Worm (Caenorhabditis elegans) whole organism, mixed stage, embryonic: ENCODE data around the gene T20F7.3.

Experiments used
- M03D4.4 ChIP-seq: sonication (generic microtip); optimal IDR thresholded peaks from 2 replicates; lab custom pipeline; 2017; ENCODE audit warnings: mild to moderate bottlenecking, missing genetic modification characterization, missing compliant biosample characterization
- bed-3 ChIP-seq: fragments of 200-800 bp; sonication (Bioruptor generic); optimal IDR thresholded peaks from 3 replicates; lab custom pipeline; 2018; ENCODE audit warnings: mild to moderate bottlenecking, missing genetic modification characterization, moderate library complexity, missing compliant biosample characterization
- blmp-1 ChIP-seq: fragments of 150-350 bp; optimal IDR thresholded peaks from 2 replicates; lab custom pipeline; 2014; ENCODE audit warnings: missing biosample characterization, missing genetic modification characterization
- ceh-39 ChIP-seq: fragments of 150-350 bp; optimal IDR thresholded peaks from 2 replicates; lab custom pipeline; 2014; ENCODE audit warnings: missing biosample characterization, missing genetic modification characterization
- ceh-43 ChIP-seq: fragments of 200-800 bp; sonication (Bioruptor generic); optimal IDR thresholded peaks from 2 replicates; lab custom pipeline; 2018; ENCODE audit warnings: mild to moderate bottlenecking, missing genetic modification characterization, moderate library complexity, missing compliant biosample characterization
- ceh-83 ChIP-seq: fragments of 200-800 bp; sonication (Bioruptor generic); optimal IDR thresholded peaks from 2 replicates; lab custom pipeline; 2018; ENCODE audit warnings: mild to moderate bottlenecking, missing genetic modification characterization, missing compliant biosample characterization
- ces-1 ChIP-seq: fragments of 150-350 bp; optimal IDR thresholded peaks from 2 replicates; lab custom pipeline; 2014; ENCODE audit warnings: missing biosample characterization, missing genetic modification reagents, missing genetic modification characterization
- cnd-1 ChIP-seq: fragments of 200-800 bp; sonication (Bioruptor generic); optimal IDR thresholded peaks from 2 replicates; lab custom pipeline; 2018; ENCODE audit warnings: mild to moderate bottlenecking, missing genetic modification characterization, missing compliant biosample characterization
- drap-1 ChIP-seq: fragments of 200-800 bp; sonication (Bioruptor generic); optimal IDR thresholded peaks from 3 replicates; lab custom pipeline; 2018; ENCODE audit warnings: mild to moderate bottlenecking, missing genetic modification characterization, missing compliant biosample characterization
- elt-1 ChIP-seq: sonication (generic microtip); optimal IDR thresholded peaks from 2 replicates; lab custom pipeline; 2017; ENCODE audit warnings: missing genetic modification characterization, mild to moderate bottlenecking, missing compliant biosample characterization, antibody characterized with exemption, moderate library complexity, borderline replicate concordance; ENCODE audit not compliant: insufficient read depth
- elt-3 ChIP-seq: fragments of 150-350 bp; optimal IDR thresholded peaks from 2 replicates; lab custom pipeline; 2014; ENCODE audit warnings: missing biosample characterization, missing genetic modification characterization
- flh-1 ChIP-seq: fragments of 200-800 bp; sonication (Bioruptor generic); optimal IDR thresholded peaks from 2 replicates; lab custom pipeline; 2018; ENCODE audit warnings: mild to moderate bottlenecking, missing genetic modification characterization, moderate library complexity, missing compliant biosample characterization
- ham-2 ChIP-seq: fragments of 200-800 bp; sonication (Bioruptor generic); optimal IDR thresholded peaks from 2 replicates; lab custom pipeline; 2018; ENCODE audit warnings: mild to moderate bottlenecking, missing genetic modification characterization, missing compliant biosample characterization
- hlh-1 ChIP-seq: fragments of 150-350 bp; optimal IDR thresholded peaks from 2 replicates; lab custom pipeline; 2014; ENCODE audit warnings: missing biosample characterization, missing genetic modification reagents, missing genetic modification characterization
- lin-13 ChIP-seq: fragments of 150-350 bp; optimal IDR thresholded peaks from 2 replicates; lab custom pipeline; 2014; ENCODE audit warnings: missing biosample characterization, missing genetic modification characterization
- lin-32 ChIP-seq: fragments of 200-800 bp; sonication (Bioruptor generic); optimal IDR thresholded peaks from 2 replicates; lab custom pipeline; 2018; ENCODE audit warnings: mild to moderate bottlenecking, missing genetic modification characterization, missing compliant biosample characterization
- lsy-2 ChIP-seq: fragments of 150-350 bp; optimal IDR thresholded peaks from 2 replicates; lab custom pipeline; 2014; ENCODE audit warnings: missing biosample characterization, missing genetic modification characterization
- mab-5 ChIP-seq: fragments of 150-350 bp; optimal IDR thresholded peaks from 2 replicates; lab custom pipeline; 2014; ENCODE audit warnings: missing biosample characterization, missing genetic modification characterization
- mep-1 ChIP-seq: fragments of 150-350 bp; optimal IDR thresholded peaks from 2 replicates; lab custom pipeline; 2017; ENCODE audit warnings: missing biosample characterization, missing genetic modification reagents, missing genetic modification characterization, inconsistent platforms
- mls-2 ChIP-seq: sonication (generic microtip); optimal IDR thresholded peaks from 2 replicates; lab custom pipeline; 2016; ENCODE audit warnings: mild to moderate bottlenecking, missing genetic modification characterization, moderate library complexity, missing compliant biosample characterization
- nhr-12 ChIP-seq: fragments of 150-350 bp; optimal IDR thresholded peaks from 2 replicates; lab custom pipeline; 2014; ENCODE audit warnings: missing biosample characterization, missing genetic modification characterization
- nhr-2 ChIP-seq: fragments of 150-350 bp; optimal IDR thresholded peaks from 2 replicates; lab custom pipeline; 2014; ENCODE audit warnings: missing biosample characterization, missing genetic modification characterization
- nhr-237 ChIP-seq: fragments of 150-350 bp; optimal IDR thresholded peaks from 2 replicates; lab custom pipeline; 2014; ENCODE audit warnings: missing biosample characterization, missing genetic modification characterization
- nhr-28 ChIP-seq: fragments of 150-350 bp; optimal IDR thresholded peaks from 2 replicates; lab custom pipeline; 2014; ENCODE audit warnings: missing biosample characterization, missing genetic modification characterization
- nhr-76 ChIP-seq: sonication (generic microtip); optimal IDR thresholded peaks from 2 replicates; lab custom pipeline; 2017; ENCODE audit warnings: missing biosample characterization, missing genetic modification characterization
- pha-4 ChIP-seq: fragments of 150-350 bp; optimal IDR thresholded peaks from 2 replicates; lab custom pipeline; 2018; ENCODE audit warnings: missing biosample characterization, missing genetic modification reagents, missing genetic modification characterization
- sem-2 ChIP-seq: fragments of 200-800 bp; sonication (Bioruptor generic); optimal IDR thresholded peaks from 2 replicates; lab custom pipeline; 2018; ENCODE audit warnings: mild to moderate bottlenecking, missing genetic modification characterization, missing compliant biosample characterization
- snpc-4 ChIP-seq: fragments of 150-350 bp; optimal IDR thresholded peaks from 2 replicates; lab custom pipeline; 2014; ENCODE audit warnings: missing biosample characterization, missing genetic modification characterization
- sptf-1 ChIP-seq: sonication (generic microtip); optimal IDR thresholded peaks from 2 replicates; lab custom pipeline; 2017; ENCODE audit warnings: mild to moderate bottlenecking, missing genetic modification characterization, moderate library complexity, missing compliant biosample characterization
- tbx-8 ChIP-seq: fragments of 200-800 bp; sonication (Bioruptor generic); optimal IDR thresholded peaks from 2 replicates; lab custom pipeline; 2018; ENCODE audit warnings: mild to moderate bottlenecking, missing genetic modification characterization, moderate library complexity, missing compliant biosample characterization
- unc-120 ChIP-seq: sonication (generic microtip); optimal IDR thresholded peaks from 2 replicates; lab custom pipeline; 2017; ENCODE audit warnings: missing genetic modification characterization, missing compliant biosample characterization; ENCODE audit not compliant: poor library complexity, severe bottlenecking
- unc-39 ChIP-seq: fragments of 150-350 bp; optimal IDR thresholded peaks from 2 replicates; lab custom pipeline; 2014; ENCODE audit warnings: missing biosample characterization, missing genetic modification characterization
- unc-62 ChIP-seq: fragments of 150-350 bp; optimal IDR thresholded peaks from 2 replicates; lab custom pipeline; 2014; ENCODE audit warnings: missing biosample characterization, missing genetic modification reagents, missing genetic modification characterization
- zip-8 ChIP-seq: fragments of 150-350 bp; optimal IDR thresholded peaks from 2 replicates; lab custom pipeline; 2014; ENCODE audit warnings: missing biosample characterization, missing genetic modification characterization
- ztf-11 ChIP-seq: fragments of 150-350 bp; optimal IDR thresholded peaks from 2 replicates; lab custom pipeline; 2014; ENCODE audit warnings: missing biosample characterization, missing genetic modification characterization

The T20F7.3 gene

DNA sequence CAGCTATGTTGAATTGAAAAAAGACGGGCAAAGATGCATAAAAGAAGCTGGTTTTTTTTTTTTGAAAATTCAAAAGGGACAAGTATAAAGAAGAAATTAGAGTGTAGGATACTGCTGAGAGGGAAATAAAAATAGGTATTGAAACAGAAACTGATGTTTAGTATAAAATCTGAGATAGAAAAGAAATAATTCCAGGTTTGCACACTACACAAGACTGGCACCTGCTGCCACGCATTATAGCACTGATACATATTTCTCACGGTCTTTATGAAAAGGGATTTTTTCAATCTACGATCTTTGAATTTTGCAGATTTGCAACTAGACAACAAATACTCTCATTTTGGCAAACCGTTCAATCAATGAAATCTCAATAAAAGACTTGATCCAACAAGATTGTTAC lies 3.1 kb downstream of the T20F7.3 start:
- no peak for TF ChIP-seq nhr-2 (tag; lab: Kevin White, UChicago)

- TF ChIP-seq unc-39 (tag; lab: Kevin White, UChicago) (no peak), ztf-11 (tag; lab: Kevin White, UChicago) (no peak), mls-2 (no peak), sem-2 (GFP tag; lab: Kevin White, UChicago) (no peak), sptf-1 (tag; lab: Kevin White, UChicago) (no peak), ceh-39 (tag; lab: Kevin White, UChicago) (no peak), blmp-1 (tag; lab: Kevin White, UChicago) (no peak)
These were observed 4.8 kb downstream of the T20F7.3 start for ce11 chrX:16865016-16865415.

ce11 chrX:16865675-16866074 lies 5.5 kb downstream of the T20F7.3 start:
- no peak for TF ChIP-seq flh-1 (GFP tag; lab: Kevin White, UChicago)
- no peak for TF ChIP-seq nhr-2 (tag; lab: Kevin White, UChicago)
- TF ChIP-seq mls-2: no peak
- TF ChIP-seq ceh-39 (tag; lab: Kevin White, UChicago): no peak
- no peak for TF ChIP-seq mep-1 (tag; lab: Kevin White, UChicago)
- no peak for TF ChIP-seq elt-1
- TF ChIP-seq unc-62: no peak
- no peak for TF ChIP-seq unc-39 (tag; lab: Kevin White, UChicago)
- TF ChIP-seq elt-3 (tag; lab: Kevin White, UChicago): no peak
- TF ChIP-seq pha-4: no peak
- no peak for TF ChIP-seq tbx-8
- no peak for TF ChIP-seq mab-5 (tag; lab: Kevin White, UChicago)

ce11 chrX:16868931-16869330 lies 8.7 kb downstream of the T20F7.3 start, which contains the start of gene aakg-2:
TSS of gene aakg-2 (minus strand) at chrX:16869031.
- TF ChIP-seq mep-1 (tag; lab: Kevin White, UChicago) (no peak), ham-2 (GFP tag; lab: Kevin White, UChicago) (no peak), elt-3 (tag; lab: Kevin White, UChicago) (no peak), ztf-11 (tag; lab: Kevin White, UChicago) (no peak), blmp-1 (tag; lab: Kevin White, UChicago) (no peak), lin-32 (no peak)

DNA sequence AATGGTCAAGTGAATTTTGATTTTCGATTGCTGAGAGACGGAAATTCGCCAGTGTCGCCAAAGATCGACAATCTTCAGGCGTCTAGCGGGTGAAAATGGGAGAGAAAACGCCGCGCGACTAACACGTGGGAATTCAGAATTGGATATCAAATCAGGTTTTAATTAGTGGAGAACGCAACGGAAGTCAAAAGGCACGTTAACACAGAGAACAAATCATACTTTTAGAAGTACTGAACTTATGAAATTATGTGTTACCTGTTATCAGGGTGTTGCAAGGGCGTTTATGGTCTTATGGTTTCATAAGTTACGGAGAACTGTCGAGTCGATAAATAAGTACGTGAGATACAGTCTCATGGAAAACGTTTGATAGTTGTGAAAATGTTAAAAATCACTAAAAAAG lies 11.2 kb downstream of the T20F7.3 start:
- TF ChIP-seq mls-2: no peak
- no peak for TF ChIP-seq drap-1 (GFP tag; lab: Kevin White, UChicago)
- no peak for TF ChIP-seq hlh-1
- no peak for TF ChIP-seq nhr-28 (tag; lab: Kevin White, UChicago)
- TF ChIP-seq ceh-83 (GFP tag; lab: Kevin White, UChicago): no peak
- TF ChIP-seq nhr-12 (tag; lab: Kevin White, UChicago): no peak
- TF ChIP-seq sem-2 (GFP tag; lab: Kevin White, UChicago): no peak
- no peak for TF ChIP-seq flh-1 (GFP tag; lab: Kevin White, UChicago)
- no peak for TF ChIP-seq snpc-4 (tag; lab: Kevin White, UChicago)
- TF ChIP-seq mab-5 (tag; lab: Kevin White, UChicago): no peak
- no peak for TF ChIP-seq ham-2 (GFP tag; lab: Kevin White, UChicago)
- no peak for TF ChIP-seq zip-8
- TF ChIP-seq nhr-2 (tag; lab: Kevin White, UChicago): no peak
- TF ChIP-seq sptf-1 (tag; lab: Kevin White, UChicago): no peak
- no peak for TF ChIP-seq nhr-237 (tag; lab: Kevin White, UChicago)
- no peak for TF ChIP-seq M03D4.4 (tag; lab: Kevin White, UChicago)
- no peak for TF ChIP-seq ztf-11 (tag; lab: Kevin White, UChicago)

- TF ChIP-seq ceh-43 (GFP tag; lab: Kevin White, UChicago) (no peak), pha-4 (peak; percentile 76), nhr-237 (tag; lab: Kevin White, UChicago) (no peak), cnd-1 (tag; lab: Kevin White, UChicago) (peak; percentile 12), nhr-2 (tag; lab: Kevin White, UChicago) (no peak), sem-2 (GFP tag; lab: Kevin White, UChicago) (no peak), lsy-2 (tag; lab: Kevin White, UChicago) (peak; percentile 16), sptf-1 (tag; lab: Kevin White, UChicago) (no peak), lin-32 (no peak), mls-2 (peak; percentile 67), elt-1 (no peak), bed-3 (GFP tag; lab: Kevin White, UChicago) (no peak), lin-13 (tag; lab: Kevin White, UChicago) (peak; percentile 54), mab-5 (tag; lab: Kevin White, UChicago) (no peak), nhr-76 (tag; lab: Kevin White, UChicago) (no peak), hlh-1 (peak; percentile 61), flh-1 (GFP tag; lab: Kevin White, UChicago) (no peak), nhr-28 (tag; lab: Kevin White, UChicago) (no peak), M03D4.4 (tag; lab: Kevin White, UChicago) (no peak), ces-1 (no peak), snpc-4 (tag; lab: Kevin White, UChicago) (no peak), ceh-83 (GFP tag; lab: Kevin White, UChicago) (no peak), ceh-39 (tag; lab: Kevin White, UChicago) (no peak), ztf-11 (tag; lab: Kevin White, UChicago) (no peak), ham-2 (GFP tag; lab: Kevin White, UChicago) (no peak), unc-62 (no peak), unc-120 (tag; lab: Kevin White, UChicago) (peak; percentile 88), mep-1 (tag; lab: Kevin White, UChicago) (peak; percentile 51), tbx-8 (no peak), drap-1 (GFP tag; lab: Kevin White, UChicago) (no peak), elt-3 (tag; lab: Kevin White, UChicago) (no peak)
These were observed 12.3 kb downstream of the T20F7.3 start, which contains the start of gene T20F7.1 for ce11 chrX:16872446-16872962. TSS of gene T20F7.1 (plus strand) at chrX:16872912.
